Worm (Caenorhabditis elegans): ENCODE data around the gene F20C5.6.

ce11 chrIV:8764567-8764966 lies 8.4 kb downstream of the F20C5.6 start, which contains the start of gene cdc-50.B:
- TF ChIP-seq nhr-12 (tag; optimal IDR thresholded peaks at IDR 0.05) = no peak
- TF ChIP-seq elt-3 (tag; optimal IDR thresholded peaks at IDR 0.05) = no peak
- no peak for TF ChIP-seq ZK546.5 (tag; optimal IDR thresholded peaks at IDR 0.05)
- no peak for TF ChIP-seq nhr-28 (tag; optimal IDR thresholded peaks at IDR 0.05)
- TF ChIP-seq nhr-76 (tag; optimal IDR thresholded peaks at IDR 0.05) = no peak
- TF ChIP-seq lin-15B (tag; optimal IDR thresholded peaks at IDR 0.05) = no peak
- TF ChIP-seq pqm-1 (tag; optimal IDR thresholded peaks at IDR 0.05) = no peak

Data from whole organism, L3 larva.